Fruit fly (Drosophila melanogaster): ENCODE measurements around the gene CG34140.

The CG34140 gene

dm6 chr3L:205723-206284 lies 21.6 kb upstream of the CG34140 start, which contains the start of the genes Gk1 and CG13876 (continued):
- TF ChIP-seq CG5245 (GFP tag; optimal IDR thresholded peaks at IDR 0.05) (peak; percentile 81), ham (GFP tag; IDR thresholded peaks at IDR 0.05) (peak; percentile 71; the same call in 1 of the 2 replicates), abd-A (tag; optimal IDR thresholded peaks at IDR 0.05) (no peak), HHEX (GFP tag; optimal IDR thresholded peaks at IDR 0.05) (peak; percentile 94), lov (optimal IDR thresholded peaks at IDR 0.05) (no peak), lov (GFP tag; IDR thresholded peaks at IDR 0.05) (peak; percentile 91), Antp (GFP tag; optimal IDR thresholded peaks at IDR 0.05) (no peak), jigr1 (GFP tag; IDR thresholded peaks at IDR 0.05) (peak; percentile 64; the same call in 2 of the 3 replicates), ab (GFP tag; optimal IDR thresholded peaks at IDR 0.05) (no peak), dpn (GFP tag; optimal IDR thresholded peaks at IDR 0.05) (peak; percentile 68 to 91), HLH4C (GFP tag; IDR thresholded peaks at IDR 0.05; ENCODE audit: partially characterized antibody) (no peak), B-H2 (GFP tag; optimal IDR thresholded peaks at IDR 0.05) (peak; percentile 97), amos (GFP tag; IDR thresholded peaks at IDR 0.05; ENCODE audit: partially characterized antibody) (no peak), insv (GFP tag; optimal IDR thresholded peaks at IDR 0.05) (peak in 1 of 2 experiments; percentile 78), CkIIα-i1 (GFP tag; IDR thresholded peaks at IDR 0.05) (peak; percentile 41; the same call in 1 of the 2 replicates), zfh2 (GFP tag; optimal IDR thresholded peaks at IDR 0.05) (peak; percentile 63), NC2α (GFP tag; optimal IDR thresholded peaks at IDR 0.05) (no peak), CG17912 (GFP tag; optimal IDR thresholded peaks at IDR 0.05) (peak; percentile 86), CG14965 (GFP tag; optimal IDR thresholded peaks at IDR 0.05; ENCODE audit: borderline replicate concordance) (no peak), dm (GFP tag; optimal IDR thresholded peaks at IDR 0.05) (no peak), ssp (GFP tag; IDR thresholded peaks at IDR 0.05) (peak; percentile 78), CG7786 (GFP tag; optimal IDR thresholded peaks at IDR 0.05) (peak; percentile 62), lab (GFP tag; optimal IDR thresholded peaks at IDR 0.05) (no peak), CG13624 (GFP tag; optimal IDR thresholded peaks at IDR 0.05) (peak; percentile 58), shn (GFP tag; optimal IDR thresholded peaks at IDR 0.05) (no peak), zf30C (GFP tag; optimal IDR thresholded peaks at IDR 0.05) (peak; percentile 25), Blimp-1 (GFP tag; optimal IDR thresholded peaks at IDR 0.05) (peak; percentile 93), CG10654 (GFP tag; optimal IDR thresholded peaks at IDR 0.05) (peak; percentile 90), wor (GFP tag; IDR thresholded peaks at IDR 0.05) (peak; percentile 81), jing (GFP tag; optimal IDR thresholded peaks at IDR 0.05) (no peak), Vsx1 (GFP tag; optimal IDR thresholded peaks at IDR 0.05) (no peak), Sry-β (GFP tag; optimal IDR thresholded peaks at IDR 0.05) (peak; percentile 30), CG11696 (GFP tag; IDR thresholded peaks at IDR 0.05) (peak; percentile 88), CG4328 (GFP tag; optimal IDR thresholded peaks at IDR 0.05) (peak; percentile 94), BtbVII (GFP tag; optimal IDR thresholded peaks at IDR 0.05) (peak; percentile 97), luna (GFP tag; optimal IDR thresholded peaks at IDR 0.05) (no peak), H15 (GFP tag; IDR thresholded peaks at IDR 0.05) (peak; percentile 87), so (GFP tag; IDR thresholded peaks at IDR 0.05) (peak; percentile 95), Bdp1 (GFP tag; optimal IDR thresholded peaks at IDR 0.05) (peak; percentile 48), CG18764 (GFP tag; optimal IDR thresholded peaks at IDR 0.05) (peak; percentile 85), Gsc (GFP tag; IDR thresholded peaks at IDR 0.05) (no peak), CG11085 (GFP tag; IDR thresholded peaks at IDR 0.05) (peak; percentile 84), oc (tag; optimal IDR thresholded peaks at IDR 0.05) (peak; percentile 95), Ets97D (GFP tag; optimal IDR thresholded peaks at IDR 0.05) (peak; percentile 25), CG13424 (tag; optimal IDR thresholded peaks at IDR 0.05) (peak; percentile 98), MESR4 (GFP tag; optimal IDR thresholded peaks at IDR 0.05) (peak; percentile 48), CG14441 (GFP tag; IDR thresholded peaks at IDR 0.05) (peak; percentile 90), unc-4 (GFP tag; IDR thresholded peaks at IDR 0.05; ENCODE audit: partially characterized antibody) (no peak; the same call in 1 of the 2 replicates), Mes4 (GFP tag; optimal IDR thresholded peaks at IDR 0.05) (no peak), disco-r (GFP tag; optimal IDR thresholded peaks at IDR 0.05) (no peak)

Measured in whole organism, embryonic.